Fruit fly (Drosophila melanogaster): ENCODE data around the gene stg.

stg gene

dm6 chr3R:29273029-29273428 is 17.4 kb upstream of the stg start:
- TF ChIP-seq Hnf4 (GFP tag; optimal IDR thresholded peaks at IDR 0.05) (no peak), CG32264 (GFP tag; optimal IDR thresholded peaks at IDR 0.05) (no peak), sv (GFP tag; optimal IDR thresholded peaks at IDR 0.05) (no peak), brk (GFP tag; optimal IDR thresholded peaks at IDR 0.05) (no peak), Abd-B (GFP tag; optimal IDR thresholded peaks at IDR 0.05) (no peak), Jra (GFP tag; optimal IDR thresholded peaks at IDR 0.05) (no peak), OdsH (GFP tag; optimal IDR thresholded peaks at IDR 0.05) (no peak), Sp1 (GFP tag; optimal IDR thresholded peaks at IDR 0.05) (no peak), HLH106 (tag; optimal IDR thresholded peaks at IDR 0.05) (no peak), Dif (GFP tag; optimal IDR thresholded peaks at IDR 0.05; ENCODE audit: partially characterized antibody) (no peak), GATAd (GFP tag; optimal IDR thresholded peaks at IDR 0.05) (no peak), usp (GFP tag; optimal IDR thresholded peaks at IDR 0.05) (no peak), CrebA (GFP tag; optimal IDR thresholded peaks at IDR 0.05; ENCODE audit: borderline replicate concordance) (no peak), Hr78 (GFP tag; optimal IDR thresholded peaks at IDR 0.05) (no peak), Dfd (GFP tag; optimal IDR thresholded peaks at IDR 0.05) (no peak), woc (GFP tag; optimal IDR thresholded peaks at IDR 0.05) (no peak), dmrt93B (GFP tag; optimal IDR thresholded peaks at IDR 0.05) (no peak)

- TF ChIP-seq pan (optimal IDR thresholded peaks at IDR 0.05) (no peak), OdsH (GFP tag; optimal IDR thresholded peaks at IDR 0.05) (no peak), Hnf4 (GFP tag; optimal IDR thresholded peaks at IDR 0.05) (no peak), dl (GFP tag; optimal IDR thresholded peaks at IDR 0.05; ENCODE audit: insufficient read depth in 1 of 2, partially characterized antibody in 2 of 2) (no peak), br (GFP tag; optimal IDR thresholded peaks at IDR 0.05) (no peak), CrebA (GFP tag; optimal IDR thresholded peaks at IDR 0.05; ENCODE audit: borderline replicate concordance) (no peak), HLH106 (tag; optimal IDR thresholded peaks at IDR 0.05) (no peak), Mio (GFP tag; optimal IDR thresholded peaks at IDR 0.05) (no peak), N (GFP tag; optimal IDR thresholded peaks at IDR 0.05) (no peak), rgr (GFP tag; optimal IDR thresholded peaks at IDR 0.05) (no peak), ey (GFP tag; optimal IDR thresholded peaks at IDR 0.05) (no peak), brk (GFP tag; optimal IDR thresholded peaks at IDR 0.05) (no peak), fru (GFP tag; optimal IDR thresholded peaks at IDR 0.05) (no peak), Myc (optimal IDR thresholded peaks at IDR 0.05) (no peak)
Observed at dm6 chr3R:29269204-29269603, 13.6 kb upstream of the stg start.

- TF ChIP-seq dmrt93B (GFP tag; optimal IDR thresholded peaks at IDR 0.05) (no peak), Abd-B (GFP tag; optimal IDR thresholded peaks at IDR 0.05) (no peak), woc (GFP tag; optimal IDR thresholded peaks at IDR 0.05) (no peak), psq (GFP tag; optimal IDR thresholded peaks at IDR 0.05) (no peak), fru (GFP tag; optimal IDR thresholded peaks at IDR 0.05) (no peak), sage (GFP tag; optimal IDR thresholded peaks at IDR 0.05) (no peak), CG32264 (GFP tag; optimal IDR thresholded peaks at IDR 0.05) (no peak), N (GFP tag; optimal IDR thresholded peaks at IDR 0.05) (no peak), Hr78 (GFP tag; optimal IDR thresholded peaks at IDR 0.05) (no peak), dl (GFP tag; optimal IDR thresholded peaks at IDR 0.05; ENCODE audit: insufficient read depth in 1 of 2, partially characterized antibody in 2 of 2) (no peak), Dfd (GFP tag; optimal IDR thresholded peaks at IDR 0.05) (no peak), Hnf4 (GFP tag; optimal IDR thresholded peaks at IDR 0.05) (no peak)
Observed at dm6 chr3R:29268062-29268461, 12.5 kb upstream of the stg start.

- TF ChIP-seq Dfd (GFP tag; optimal IDR thresholded peaks at IDR 0.05), result no peak
- TF ChIP-seq dmrt93B (GFP tag; optimal IDR thresholded peaks at IDR 0.05), result no peak
- TF ChIP-seq GATAd (GFP tag; optimal IDR thresholded peaks at IDR 0.05), result no peak
- no peak for TF ChIP-seq h (GFP tag; optimal IDR thresholded peaks at IDR 0.05)
- no peak for TF ChIP-seq N (GFP tag; optimal IDR thresholded peaks at IDR 0.05)
- TF ChIP-seq dl (GFP tag; optimal IDR thresholded peaks at IDR 0.05; ENCODE audit: insufficient read depth in 1 of 2, partially characterized antibody in 2 of 2), result no peak
- TF ChIP-seq Hr83 (GFP tag; optimal IDR thresholded peaks at IDR 0.05; ENCODE audit: poor library complexity, severe bottlenecking), result no peak
- no peak for TF ChIP-seq Myc (optimal IDR thresholded peaks at IDR 0.05)
Observed at dm6 chr3R:29266607-29267006, 11.0 kb upstream of the stg start.

- peak; percentile 13 for TF ChIP-seq HLH106 (tag; optimal IDR thresholded peaks at IDR 0.05)
- no peak for TF ChIP-seq Dif (GFP tag; optimal IDR thresholded peaks at IDR 0.05; ENCODE audit: partially characterized antibody)
- peak; percentile 4 for TF ChIP-seq Sp1 (GFP tag; optimal IDR thresholded peaks at IDR 0.05)
- no peak for TF ChIP-seq Hr78 (GFP tag; optimal IDR thresholded peaks at IDR 0.05)
- TF ChIP-seq dl (GFP tag; optimal IDR thresholded peaks at IDR 0.05; ENCODE audit: insufficient read depth in 1 of 2, partially characterized antibody in 2 of 2), result no peak
- no peak for TF ChIP-seq OdsH (GFP tag; optimal IDR thresholded peaks at IDR 0.05)
- peak in 1 of 2 experiments; percentile 6 for TF ChIP-seq foxo (GFP tag; optimal IDR thresholded peaks at IDR 0.05)
- peak; percentile 11 for TF ChIP-seq woc (GFP tag; optimal IDR thresholded peaks at IDR 0.05)
- peak; percentile 12 for TF ChIP-seq fru (GFP tag; optimal IDR thresholded peaks at IDR 0.05)
Observed at dm6 chr3R:29265075-29265474, 9.5 kb upstream of the stg start.
